Worm (Caenorhabditis elegans): ENCODE results near the gene lsy-12.

The lsy-12 gene

DNA sequence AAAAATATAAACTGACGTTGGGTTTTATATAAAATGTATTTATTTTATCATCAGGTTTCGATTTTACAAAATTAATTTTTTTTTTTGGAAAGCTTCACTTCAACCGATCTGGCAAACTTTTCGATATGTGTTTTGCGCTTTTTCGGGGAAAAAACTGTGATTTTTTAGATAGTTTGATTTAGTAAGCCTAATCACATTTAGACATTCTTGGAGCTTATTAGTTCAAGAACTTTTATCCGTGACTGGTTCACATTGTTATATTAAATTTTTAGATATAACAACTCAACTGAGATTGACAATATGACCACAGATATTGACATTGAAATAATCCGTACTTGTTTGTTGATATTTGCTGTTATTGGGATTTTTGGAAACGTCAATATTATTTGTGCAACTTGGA lies 22.1 kb downstream of the lsy-12 start, which contains the start of gene srsx-21:
Gene srsx-21 (plus strand): TSS at position 301 of the 400 bp plus-strand sequence.
- TF ChIP-seq nhr-11 (tag; optimal IDR thresholded peaks at IDR 0.05) = no peak
- TF ChIP-seq odd-2 (tag; optimal IDR thresholded peaks at IDR 0.05) = no peak
- TF ChIP-seq ceh-18 (tag; optimal IDR thresholded peaks at IDR 0.05) = no peak
- no peak for TF ChIP-seq elt-4 (tag; optimal IDR thresholded peaks at IDR 0.05)
- no peak for TF ChIP-seq ama-1 (optimal IDR thresholded peaks at IDR 0.05)
- no peak for TF ChIP-seq hlh-30 (tag; optimal IDR thresholded peaks at IDR 0.05; ENCODE audit: insufficient read depth)
- no peak for TF ChIP-seq hlh-8 (tag; optimal IDR thresholded peaks at IDR 0.05)
- no peak for TF ChIP-seq ceh-45 (GFP tag; IDR thresholded peaks at IDR 0.05)
- no peak for TF ChIP-seq ceh-2 (tag; optimal IDR thresholded peaks at IDR 0.05)
- no peak for TF ChIP-seq pha-4 (tag; optimal IDR thresholded peaks at IDR 0.05)
- no peak for TF ChIP-seq madf-2 (tag; optimal IDR thresholded peaks at IDR 0.05)
- no peak for TF ChIP-seq ceh-34 (tag; optimal IDR thresholded peaks at IDR 0.05)
- TF ChIP-seq dve-1 (tag; optimal IDR thresholded peaks at IDR 0.05) = no peak
- TF ChIP-seq ceh-30 (tag; optimal IDR thresholded peaks at IDR 0.05) = no peak
- no peak for TF ChIP-seq unc-86 (tag; optimal IDR thresholded peaks at IDR 0.05)
- TF ChIP-seq sdc-2 (tag; optimal IDR thresholded peaks at IDR 0.05) = no peak

DNA sequence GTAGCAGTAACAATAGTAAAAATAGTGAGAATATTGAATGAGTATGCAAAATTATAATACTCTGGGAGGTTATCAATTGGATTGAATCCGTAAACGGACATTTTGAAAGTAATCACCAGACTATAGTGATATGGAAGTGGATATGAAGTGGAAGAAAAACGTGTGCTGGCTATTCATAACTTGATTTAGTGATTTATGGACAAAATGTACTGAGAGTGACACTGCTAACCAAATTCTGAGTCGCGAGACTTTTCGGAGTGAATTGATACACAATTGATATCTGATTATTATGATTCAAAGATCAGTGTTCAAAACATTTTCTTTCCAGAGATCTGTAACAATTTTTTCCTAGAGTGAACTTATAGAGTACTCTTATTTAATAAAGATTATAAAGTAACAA lies 23.8 kb downstream of the lsy-12 start, which contains the start of gene sru-38:
Gene sru-38 (minus strand): TSS at position 101 of the 400 bp plus-strand sequence.
- TF ChIP-seq ceh-48 (tag; optimal IDR thresholded peaks at IDR 0.05) (no peak), unc-55 (GFP tag; optimal IDR thresholded peaks at IDR 0.05) (no peak), unc-86 (tag; optimal IDR thresholded peaks at IDR 0.05) (no peak), pha-4 (tag; optimal IDR thresholded peaks at IDR 0.05) (no peak), lin-11 (tag; optimal IDR thresholded peaks at IDR 0.05) (no peak), pag-3 (tag; optimal IDR thresholded peaks at IDR 0.05; ENCODE audit: borderline replicate concordance) (no peak), fax-1 (tag; optimal IDR thresholded peaks at IDR 0.05) (no peak)

DNA sequence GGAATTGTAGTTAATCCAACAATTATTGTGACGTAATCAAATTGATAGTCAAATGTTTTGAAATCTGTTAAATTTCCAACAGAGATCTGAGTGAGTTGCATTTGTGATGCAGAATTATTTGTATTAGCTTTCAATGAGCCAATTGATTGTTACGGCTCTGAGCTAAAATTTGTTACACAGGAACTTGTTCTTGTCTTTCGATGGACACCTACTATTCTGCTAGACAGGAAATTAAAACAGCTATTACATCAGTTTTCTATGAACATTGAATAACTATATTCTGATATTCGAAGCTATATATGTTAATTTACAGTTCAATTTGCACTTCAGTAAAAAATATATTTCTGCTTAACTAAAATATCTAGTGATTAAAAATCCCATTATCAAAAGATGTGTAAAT lies 25.9 kb downstream of the lsy-12 start, which contains the start of gene sru-40:
Gene sru-40 (minus strand): TSS at position 101 of the 400 bp plus-strand sequence.
- TF ChIP-seq ceh-9 (tag; optimal IDR thresholded peaks at IDR 0.05) (no peak), K02D7.2 (tag; optimal IDR thresholded peaks at IDR 0.05) (no peak), ceh-30 (tag; optimal IDR thresholded peaks at IDR 0.05) (no peak), fkh-6 (tag; optimal IDR thresholded peaks at IDR 0.05) (no peak), ama-1 (optimal IDR thresholded peaks at IDR 0.05) (no peak), syd-9 (tag; optimal IDR thresholded peaks at IDR 0.05) (no peak), ceh-19 (GFP tag; optimal IDR thresholded peaks at IDR 0.05) (no peak), ceh-2 (tag; optimal IDR thresholded peaks at IDR 0.05) (no peak), unc-55 (GFP tag; optimal IDR thresholded peaks at IDR 0.05) (no peak), hlh-13 (GFP tag; optimal IDR thresholded peaks at IDR 0.05) (no peak)

DNA sequence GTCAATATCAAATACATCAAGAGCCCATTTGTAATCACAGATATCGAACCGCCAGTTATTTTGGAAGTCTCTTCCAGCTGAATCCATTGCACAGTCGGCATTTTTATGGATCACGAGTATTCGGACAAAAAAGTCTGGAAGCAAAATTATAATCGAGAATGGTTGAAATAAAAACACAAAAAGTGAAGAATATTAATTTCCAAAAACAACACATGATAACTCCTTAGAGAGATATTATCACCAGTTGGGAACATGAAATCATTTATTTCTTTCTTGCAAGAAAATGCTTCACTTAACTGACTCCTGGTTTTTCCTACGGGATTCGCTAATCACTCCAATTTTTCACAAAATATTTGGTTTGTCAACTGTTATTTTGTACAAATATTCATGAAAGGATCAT lies 35.6 kb downstream of the lsy-12 start, which contains the start of gene str-2:
Gene str-2 (minus strand): TSS at position 101 of the 400 bp plus-strand sequence.
- TF ChIP-seq elt-4 (tag; optimal IDR thresholded peaks at IDR 0.05) (no peak), hlh-15 (tag; optimal IDR thresholded peaks at IDR 0.05) (no peak), ceh-9 (tag; optimal IDR thresholded peaks at IDR 0.05) (no peak), fax-1 (tag; optimal IDR thresholded peaks at IDR 0.05) (no peak), nhr-11 (tag; optimal IDR thresholded peaks at IDR 0.05) (no peak), npax-4 (tag; optimal IDR thresholded peaks at IDR 0.05) (no peak), madf-2 (tag; optimal IDR thresholded peaks at IDR 0.05) (no peak), hlh-13 (GFP tag; optimal IDR thresholded peaks at IDR 0.05) (no peak), ceh-24 (tag; optimal IDR thresholded peaks at IDR 0.05) (no peak), ahr-1 (tag; optimal IDR thresholded peaks at IDR 0.05) (no peak), mec-3 (tag; optimal IDR thresholded peaks at IDR 0.05; ENCODE audit: borderline replicate concordance) (no peak), C08G9.2 (tag; optimal IDR thresholded peaks at IDR 0.05) (no peak), gmeb-2 (tag; optimal IDR thresholded peaks at IDR 0.05) (no peak), sox-2 (GFP tag; IDR thresholded peaks at IDR 0.05) (no peak), tbx-7 (tag; optimal IDR thresholded peaks at IDR 0.05) (no peak), sdc-2 (tag; optimal IDR thresholded peaks at IDR 0.05) (no peak)
